Worm (Caenorhabditis elegans) whole organism, L4/young adult: ENCODE data around the gene F11D11.12.

Experiments
- W03F9.2 ChIP-seq: fragments of 150-350 bp; optimal IDR thresholded peaks from 2 replicates; lab custom pipeline; 2014; ENCODE audit warnings: missing biosample characterization, missing genetic modification characterization
- him-1 ChIP-seq: sonication (generic microtip); optimal IDR thresholded peaks from 2 replicates; lab custom pipeline; 2016; ENCODE audit warnings: missing genotype, missing genetic modification reagents, missing genetic modification characterization, missing compliant biosample characterization

- no peak for TF ChIP-seq him-1 (tag; lab: Kevin White, UChicago)
- TF ChIP-seq W03F9.2 (tag; lab: Kevin White, UChicago) = no peak
Measured at ce11 chrV:18742108-18742507, 8.4 kb downstream of the F11D11.12 start, which contains the start of gene clec-250.
